Worm (Caenorhabditis elegans): ENCODE results near the gene B0228.9.

B0228.9 gene

DNA sequence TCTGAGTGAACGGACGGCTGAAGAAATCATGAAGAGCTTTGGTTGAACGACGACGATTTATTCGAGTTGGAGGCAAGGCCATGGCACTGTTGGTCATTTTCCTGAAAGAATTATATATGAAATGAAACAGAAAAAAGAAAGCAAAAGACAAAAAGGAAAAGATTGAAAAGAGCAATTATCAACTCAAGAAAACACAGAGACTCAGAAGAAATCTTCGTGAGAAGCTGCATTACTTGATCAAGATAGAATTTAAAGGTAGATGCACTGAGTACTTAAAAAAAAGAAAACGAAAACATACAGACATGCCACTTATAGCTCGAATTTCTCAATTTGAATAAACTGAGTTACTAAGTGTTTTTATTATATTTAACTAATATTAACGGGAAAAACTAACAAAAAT, 45.0 kb downstream of the B0228.9 start, which contains the start of gene cpna-5:
Gene cpna-5 (minus strand): TSS at position 101 of the 400 bp plus-strand sequence.
- no peak for TF ChIP-seq aly-2 (tag; optimal IDR thresholded peaks at IDR 0.05)
- TF ChIP-seq nhr-76 (tag; optimal IDR thresholded peaks at IDR 0.05): no peak
- TF ChIP-seq ceh-16 (tag; optimal IDR thresholded peaks at IDR 0.05): no peak
- no peak for TF ChIP-seq ZK546.5 (tag; optimal IDR thresholded peaks at IDR 0.05)
- no peak for TF ChIP-seq snpc-4 (tag; optimal IDR thresholded peaks at IDR 0.05)
- no peak for TF ChIP-seq lin-15B (tag; optimal IDR thresholded peaks at IDR 0.05)
- no peak for TF ChIP-seq jun-1 (tag; optimal IDR thresholded peaks at IDR 0.05)
- TF ChIP-seq fos-1 (tag; optimal IDR thresholded peaks at IDR 0.05): no peak
- no peak for TF ChIP-seq fkh-10 (GFP tag; optimal IDR thresholded peaks at IDR 0.05)
- no peak for TF ChIP-seq egl-5 (tag; optimal IDR thresholded peaks at IDR 0.05)
- no peak for TF ChIP-seq fkh-2 (tag; optimal IDR thresholded peaks at IDR 0.05)

DNA sequence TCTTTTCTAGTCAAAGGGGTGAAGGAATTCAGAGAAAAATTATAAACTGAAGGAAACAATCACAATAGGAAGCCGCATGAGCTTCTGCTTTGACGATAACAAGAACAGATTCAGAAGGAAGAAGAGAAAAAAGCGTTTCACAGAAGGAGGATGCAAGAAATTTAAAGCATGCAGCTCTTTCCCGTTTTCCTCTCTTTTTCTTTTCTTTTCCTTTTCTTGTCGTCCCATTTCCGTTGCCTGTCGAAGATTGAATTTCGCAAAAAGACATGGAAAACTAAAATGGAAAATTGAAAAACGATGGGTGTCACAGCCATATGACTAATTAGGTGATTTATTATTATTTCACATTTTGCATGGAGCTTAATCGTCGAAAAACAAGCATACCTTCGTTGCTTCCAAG, 47.4 kb downstream of the B0228.9 start:
- peak; percentile 39 for TF ChIP-seq fkh-10 (GFP tag; optimal IDR thresholded peaks at IDR 0.05)
- peak; percentile 14 for TF ChIP-seq hmg-11 (tag; optimal IDR thresholded peaks at IDR 0.05)
- TF ChIP-seq nhr-11 (tag; optimal IDR thresholded peaks at IDR 0.05): no peak

DNA sequence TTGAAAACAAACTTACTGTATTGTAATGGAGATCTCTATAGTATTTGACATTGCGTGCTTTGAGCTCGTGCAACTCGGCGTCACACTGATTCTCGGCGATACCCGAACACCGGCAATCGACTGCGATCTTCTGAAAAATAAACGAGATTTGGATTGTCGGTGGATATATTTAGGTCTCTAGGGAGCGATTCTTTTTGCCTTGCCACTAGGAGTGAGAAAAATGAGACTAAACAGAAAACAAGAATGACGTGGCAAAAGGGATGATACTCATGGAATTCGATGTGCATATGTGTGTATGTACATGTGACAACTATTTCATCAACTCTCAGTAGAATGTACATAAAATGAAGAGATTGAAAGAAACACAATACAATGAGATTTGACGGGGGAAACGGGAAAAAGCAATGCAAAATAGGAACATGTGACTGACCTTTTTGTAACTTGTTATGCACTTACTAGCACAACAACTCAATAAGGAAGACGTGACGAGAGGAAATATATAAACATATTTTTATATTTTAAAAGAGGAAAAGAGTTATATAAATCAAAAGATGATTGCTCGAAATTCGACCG, 48.8 kb downstream of the B0228.9 start:
- peak; percentile 97 for TF ChIP-seq fkh-10 (GFP tag; optimal IDR thresholded peaks at IDR 0.05)
- TF ChIP-seq pha-4 (tag; optimal IDR thresholded peaks at IDR 0.05): no peak
- peak; percentile 4 for TF ChIP-seq lin-39 (tag; optimal IDR thresholded peaks at IDR 0.05)
- TF ChIP-seq nfya-1 (tag; optimal IDR thresholded peaks at IDR 0.05; ENCODE audit: insufficient read depth): peak; percentile 26
- TF ChIP-seq daf-12 (tag; optimal IDR thresholded peaks at IDR 0.05): no peak
- peak; percentile 60 for TF ChIP-seq elt-1 (tag; optimal IDR thresholded peaks at IDR 0.05)
- no peak for TF ChIP-seq ZK546.5 (tag; optimal IDR thresholded peaks at IDR 0.05)

Data from whole organism, L3 larva.